Worm (Caenorhabditis elegans): Measurements from ENCODE around the gene EEED8.3.

- TF ChIP-seq egl-27 (tag; optimal IDR thresholded peaks at IDR 0.05) (no peak), nhr-76 (tag; optimal IDR thresholded peaks at IDR 0.05) (no peak), sox-4 (tag; optimal IDR thresholded peaks at IDR 0.05) (no peak), unc-130 (tag; optimal IDR thresholded peaks at IDR 0.05) (no peak), nhr-237 (tag; optimal IDR thresholded peaks at IDR 0.05) (no peak), unc-86 (tag; optimal IDR thresholded peaks at IDR 0.05) (no peak), nhr-12 (tag; optimal IDR thresholded peaks at IDR 0.05) (no peak), lin-13 (GFP tag; optimal IDR thresholded peaks at IDR 0.05) (no peak), fkh-10 (GFP tag; optimal IDR thresholded peaks at IDR 0.05) (no peak)
Observed at ce11 chrII:5388786-5389421, 25.2 kb upstream of the EEED8.3 start, which contains the start of gene rsp-4.

All from whole organism, L1 larva.